Worm (Caenorhabditis elegans) whole organism, L4 larva: ENCODE results near the gene tmed-10.

Experiments
- spr-3 ChIP-seq: fragments of 200-800 bp; sonication (Bioruptor generic); optimal IDR thresholded peaks from 2 replicates; lab custom pipeline; 2018; ENCODE audit warnings: mild to moderate bottlenecking, missing genetic modification characterization, missing compliant biosample characterization
- unc-62 ChIP-seq, 3 experiments: fragments of 150-350 bp in 1 of 3; sonication (generic microtip); optimal IDR thresholded peaks in 2 of 3; peaks in 1 of 3; 1 replicate in 1 of 3; 2 replicates in 2 of 3; lab custom pipeline; 2014 to 2017; ENCODE audit warnings: missing biosample characterization in 3 of 3, missing genetic modification characterization in 3 of 3, missing genetic modification reagents in 3 of 3, missing genotype in 1 of 3
- zag-1 ChIP-seq: fragments of 150-350 bp; optimal IDR thresholded peaks from 2 replicates; lab custom pipeline; 2014; ENCODE audit warnings: missing biosample characterization, missing genetic modification characterization

DNA sequence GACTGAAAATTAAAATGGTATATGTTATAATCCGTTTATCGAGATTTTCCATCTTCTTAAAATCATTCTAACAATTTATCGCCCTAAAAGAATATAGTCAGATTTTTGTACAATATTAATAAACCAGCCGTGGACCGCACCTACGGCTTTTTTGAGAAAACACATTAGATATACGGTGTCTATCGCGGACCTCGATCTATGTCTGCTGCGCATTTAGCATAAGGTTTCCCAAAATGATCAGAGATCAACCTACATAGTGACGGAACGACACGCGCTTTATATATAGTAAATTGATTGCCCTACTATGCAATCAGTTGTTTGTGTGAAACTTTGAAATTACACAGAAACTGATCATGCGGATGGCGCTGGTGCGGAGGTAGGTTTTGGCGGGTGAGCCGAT is 34.1 kb downstream of the tmed-10 start:
- TF ChIP-seq zag-1 (tag; lab: Kevin White, UChicago), result no peak
- TF ChIP-seq unc-62 (GFP tag; optimal IDR thresholded peaks at IDR 0.05 in 1 of 2; lab: Kevin White, UChicago), result no peak
- TF ChIP-seq unc-62 (tag; optimal IDR thresholded peaks at IDR 0.05; lab: Kevin White, UChicago), result no peak
- TF ChIP-seq spr-3 (GFP tag; lab: Kevin White, UChicago), result no peak
